Fruit fly (Drosophila melanogaster) whole organism, embryonic: ENCODE measurements around the gene CG13131.

Experiments used
- Ada2b ChIP-seq: fragments of 200-800 bp; sonication (Bioruptor generic); IDR thresholded peaks from 2 replicates; pipeline ENCODE4 v1.3.6; 2022; ENCODE audit warnings: missing biosample characterization, missing genetic modification characterization
- Atf-2 ChIP-seq: fragments of 200-800 bp; sonication (Bioruptor generic); optimal IDR thresholded peaks from 2 replicates; lab custom pipeline; 2016; ENCODE audit warnings: missing biosample characterization, missing genetic modification characterization
- Awh ChIP-seq: fragments of 200-800 bp; sonication (Bioruptor generic); IDR thresholded peaks from 2 replicates; pipeline ENCODE4, ENCODE4 v1.3.6; 2022; ENCODE audit warnings: missing biosample characterization, missing genetic modification characterization
- CG10431 ChIP-seq: fragments of 200-800 bp; sonication (Bioruptor generic); optimal IDR thresholded peaks from 3 replicates; lab custom pipeline; 2018; ENCODE audit warnings: missing biosample characterization, mild to moderate bottlenecking, missing genetic modification characterization
- CG12744 ChIP-seq: fragments of 200-800 bp; sonication (Bioruptor generic); optimal IDR thresholded peaks from 2 replicates; lab custom pipeline; 2016; ENCODE audit warnings: missing biosample characterization, missing genetic modification characterization
- CG13123 ChIP-seq: fragments of 200-800 bp; sonication (Bioruptor generic); optimal IDR thresholded peaks from 2 replicates; lab custom pipeline; 2016; ENCODE audit warnings: missing biosample characterization, missing genetic modification characterization
- CG14014 ChIP-seq: fragments of 200-800 bp; sonication (Bioruptor generic); IDR thresholded peaks from 2 replicates; pipeline ENCODE4 v1.3.6; 2022; ENCODE audit warnings: missing biosample characterization, missing genetic modification characterization
- CG15696 ChIP-seq: fragments of 200-800 bp; sonication (Bioruptor generic); optimal IDR thresholded peaks from 2 replicates; lab custom pipeline; 2019; ENCODE audit warnings: missing biosample characterization, mild to moderate bottlenecking, missing genetic modification characterization, moderate library complexity
- CG17568 ChIP-seq: fragments of 200-800 bp; sonication (Bioruptor generic); optimal IDR thresholded peaks from 2 replicates; lab custom pipeline; 2018; ENCODE audit warnings: missing biosample characterization, mild to moderate bottlenecking, missing genetic modification characterization, moderate library complexity
- CG17612 ChIP-seq: fragments of 200-800 bp; sonication (Bioruptor generic); IDR thresholded peaks from 2 replicates; pipeline ENCODE4 v1.3.6; 2022; ENCODE audit warnings: missing biosample characterization, missing genetic modification characterization
- CG2678 ChIP-seq: fragments of 200-800 bp; sonication (Bioruptor generic); optimal IDR thresholded peaks from 3 replicates; lab custom pipeline; 2019; ENCODE audit warnings: missing biosample characterization, mild to moderate bottlenecking, missing genetic modification characterization, moderate library complexity
- CG34224 ChIP-seq: fragments of 200-800 bp; sonication (Bioruptor generic); IDR thresholded peaks from 3 replicates; pipeline ENCODE4 v1.3.6; 2022; ENCODE audit warnings: missing biosample characterization, missing genetic modification characterization; ENCODE audit not compliant: partially characterized antibody
- CG3726 ChIP-seq: fragments of 200-800 bp; sonication (Bioruptor generic); IDR thresholded peaks from 3 replicates; pipeline ENCODE4, ENCODE4 v1.3.6; 2022; ENCODE audit warnings: missing biosample characterization, missing genetic modification characterization
- CG3838 ChIP-seq: fragments of 200-800 bp; sonication (Bioruptor generic); optimal IDR thresholded peaks from 3 replicates; lab custom pipeline; 2016; ENCODE audit warnings: missing biosample characterization, missing genetic modification characterization
- CG4328 ChIP-seq: fragments of 200-800 bp; sonication (Bioruptor generic); optimal IDR thresholded peaks from 3 replicates; lab custom pipeline; 2017; ENCODE audit warnings: missing biosample characterization, missing genetic modification reagents, missing genetic modification characterization
- CG4617 ChIP-seq: fragments of 200-800 bp; sonication (Bioruptor generic); optimal IDR thresholded peaks from 3 replicates; lab custom pipeline; 2016; ENCODE audit warnings: missing biosample characterization, missing genetic modification characterization, borderline replicate concordance
- CG6272 ChIP-seq: fragments of 200-800 bp; sonication (Bioruptor generic); IDR thresholded peaks from 2 replicates; pipeline ENCODE4 v1.3.6; 2022; ENCODE audit warnings: missing biosample characterization, missing genetic modification characterization
- CG7987 ChIP-seq: fragments of 200-800 bp; sonication (Bioruptor generic); optimal IDR thresholded peaks from 2 replicates; lab custom pipeline; 2018; ENCODE audit warnings: missing biosample characterization, mild to moderate bottlenecking, missing genetic modification characterization, moderate library complexity
- CG8281 ChIP-seq: fragments of 200-800 bp; sonication (Bioruptor generic); optimal IDR thresholded peaks from 2 replicates; lab custom pipeline; 2018; ENCODE audit warnings: missing biosample characterization, mild to moderate bottlenecking, missing genetic modification characterization, moderate library complexity
- CG9817 ChIP-seq: fragments of 200-800 bp; sonication (Bioruptor generic); optimal IDR thresholded peaks from 2 replicates; lab custom pipeline; 2018; ENCODE audit warnings: missing biosample characterization, mild to moderate bottlenecking, missing genetic modification characterization, moderate library complexity
- Camta ChIP-seq: fragments of 200-800 bp; sonication (Bioruptor generic); optimal IDR thresholded peaks from 2 replicates; lab custom pipeline; 2016; ENCODE audit warnings: missing biosample characterization, missing genetic modification characterization
- Chrac-16 ChIP-seq: fragments of 200-800 bp; sonication (Bioruptor generic); optimal IDR thresholded peaks from 3 replicates; lab custom pipeline; 2016; ENCODE audit warnings: missing biosample characterization, missing genetic modification characterization
- CoRest ChIP-seq: fragments of 200-800 bp; sonication (Bioruptor generic); optimal IDR thresholded peaks from 3 replicates; lab custom pipeline; 2018; ENCODE audit warnings: missing biosample characterization, mild to moderate bottlenecking, missing genetic modification characterization, moderate library complexity
- Doc2 ChIP-seq: fragments of 200-800 bp; sonication (Bioruptor generic); IDR thresholded peaks from 2 replicates; pipeline ENCODE4 v1.3.6; 2022; ENCODE audit warnings: missing biosample characterization, missing genetic modification characterization
- E2f1 ChIP-seq: fragments of 200-800 bp; sonication (Bioruptor generic); IDR thresholded peaks from 2 replicates; pipeline ENCODE4 v1.3.6; 2022; ENCODE audit warnings: missing biosample characterization, missing genetic modification characterization
- E2f2 ChIP-seq: fragments of 200-800 bp; sonication (Bioruptor generic); IDR thresholded peaks from 2 replicates; pipeline ENCODE4 v1.3.6; 2022; ENCODE audit warnings: missing biosample characterization, missing genetic modification characterization
- HLH3B ChIP-seq: fragments of 200-800 bp; sonication (Bioruptor generic); IDR thresholded peaks from 2 replicates; pipeline ENCODE4 v1.3.6; 2022; ENCODE audit warnings: missing biosample characterization, missing genetic modification characterization
- HmgD ChIP-seq: fragments of 200-800 bp; sonication (Bioruptor generic); optimal IDR thresholded peaks from 3 replicates; lab custom pipeline; 2016; ENCODE audit warnings: missing biosample characterization, missing genetic modification characterization
- HmgZ ChIP-seq: fragments of 200-800 bp; sonication (Bioruptor generic); optimal IDR thresholded peaks from 2 replicates; lab custom pipeline; 2018; ENCODE audit warnings: missing biosample characterization, mild to moderate bottlenecking, missing genetic modification characterization
- Hsf ChIP-seq: fragments of 200-800 bp; sonication (Bioruptor generic); optimal IDR thresholded peaks from 3 replicates; lab custom pipeline; 2016; ENCODE audit warnings: missing biosample characterization, missing genetic modification characterization
- Lim3 ChIP-seq: fragments of 200-800 bp; sonication (Bioruptor generic); IDR thresholded peaks from 2 replicates; pipeline ENCODE4 v1.3.6; 2022; ENCODE audit warnings: missing biosample characterization, missing genetic modification characterization
- ash1 ChIP-seq: fragments of 200-800 bp; sonication (Bioruptor generic); optimal IDR thresholded peaks from 2 replicates; lab custom pipeline; 2018; ENCODE audit warnings: missing biosample characterization, mild to moderate bottlenecking, missing genetic modification characterization
- ato ChIP-seq: fragments of 200-800 bp; sonication (Bioruptor generic); IDR thresholded peaks from 2 replicates; pipeline ENCODE4 v1.3.6; 2022; ENCODE audit warnings: missing biosample characterization, missing genetic modification characterization; ENCODE audit not compliant: partially characterized antibody
- br ChIP-seq: fragments of >200 bp; optimal IDR thresholded peaks from 2 replicates; lab custom pipeline; 2017
- dan ChIP-seq: fragments of 200-800 bp; sonication (Bioruptor generic); IDR thresholded peaks from 2 replicates; pipeline ENCODE4 v1.3.6; 2022; ENCODE audit warnings: missing biosample characterization, missing genetic modification characterization
- exex ChIP-seq: fragments of 200-800 bp; sonication (Bioruptor generic); optimal IDR thresholded peaks from 4 replicates; lab custom pipeline; 2018; ENCODE audit warnings: missing biosample characterization, mild to moderate bottlenecking, missing genetic modification characterization, moderate library complexity
- gem ChIP-seq: fragments of 200-800 bp; sonication (Bioruptor generic); optimal IDR thresholded peaks from 2 replicates; lab custom pipeline; 2019; ENCODE audit warnings: missing biosample characterization, mild to moderate bottlenecking, missing genetic modification characterization, moderate library complexity
- gt ChIP-seq: fragments of 200-800 bp; sonication (Bioruptor generic); IDR thresholded peaks from 2 replicates; pipeline ENCODE4 v1.3.6; 2022; ENCODE audit warnings: missing biosample characterization, missing genetic modification characterization
- kay ChIP-seq: fragments of 200-800 bp; sonication (Bioruptor generic); optimal IDR thresholded peaks from 2 replicates; lab custom pipeline; 2016; ENCODE audit warnings: missing biosample characterization, missing genetic modification characterization
- lov ChIP-seq, 2 experiments: fragments of 200-800 bp in 1 of 2; fragments of >200 bp in 1 of 2; sonication (Bioruptor generic) in 1 of 2; IDR thresholded peaks in 1 of 2; optimal IDR thresholded peaks in 1 of 2; 2 replicates in 1 of 2; 3 replicates in 1 of 2; pipeline versions ENCODE4 v1.3.6 to Lab custom; 2017 to 2022; ENCODE audit warnings: missing biosample characterization in 1 of 2, missing genetic modification characterization in 1 of 2
- mam ChIP-seq: fragments of 200-800 bp; sonication (Bioruptor generic); optimal IDR thresholded peaks from 3 replicates; lab custom pipeline; 2016; ENCODE audit warnings: missing biosample characterization, missing genetic modification characterization
- odd ChIP-seq: fragments of 200-800 bp; sonication (Bioruptor generic); optimal IDR thresholded peaks from 2 replicates; lab custom pipeline; 2017; ENCODE audit warnings: missing biosample characterization, mild to moderate bottlenecking, missing genetic modification characterization
- pita ChIP-seq: fragments of 200-800 bp; sonication (Bioruptor generic); optimal IDR thresholded peaks from 2 replicates; lab custom pipeline; 2017; ENCODE audit warnings: missing biosample characterization, mild to moderate bottlenecking, missing genetic modification characterization
- pros ChIP-seq: fragments of 200-800 bp; sonication (Bioruptor generic); optimal IDR thresholded peaks from 3 replicates; lab custom pipeline; 2019; ENCODE audit warnings: missing biosample characterization, mild to moderate bottlenecking, missing genetic modification characterization, moderate library complexity
- pzg ChIP-seq: fragments of 200-800 bp; sonication (Bioruptor generic); optimal IDR thresholded peaks from 3 replicates; lab custom pipeline; 2018; ENCODE audit warnings: missing biosample characterization, mild to moderate bottlenecking, missing genetic modification characterization, moderate library complexity
- shn ChIP-seq: fragments of 200-800 bp; sonication (Bioruptor generic); optimal IDR thresholded peaks from 3 replicates; lab custom pipeline; 2016; ENCODE audit warnings: missing biosample characterization, missing genetic modification characterization
- sqz ChIP-seq: fragments of 200-800 bp; sonication (Bioruptor generic); optimal IDR thresholded peaks from 3 replicates; lab custom pipeline; 2018; ENCODE audit warnings: missing biosample characterization, mild to moderate bottlenecking, missing genetic modification characterization
- stc ChIP-seq: fragments of 200-800 bp; sonication (Bioruptor generic); IDR thresholded peaks from 2 replicates; pipeline ENCODE4 v1.3.6; 2022; ENCODE audit warnings: missing biosample characterization, missing genetic modification characterization
- tin ChIP-seq: fragments of 200-800 bp; sonication (Bioruptor generic); optimal IDR thresholded peaks from 3 replicates; lab custom pipeline; 2016; ENCODE audit warnings: missing biosample characterization, missing genetic modification characterization
- twi ChIP-seq: fragments of 200-800 bp; optimal IDR thresholded peaks from 2 replicates; lab custom pipeline; 2019; ENCODE audit warnings: missing biosample characterization, mild to moderate bottlenecking, missing genetic modification characterization, moderate library complexity
- tx ChIP-seq: fragments of 200-800 bp; sonication (Bioruptor generic); optimal IDR thresholded peaks from 2 replicates; lab custom pipeline; 2016; ENCODE audit warnings: missing biosample characterization, missing genetic modification characterization
- usp ChIP-seq: fragments of >200 bp; optimal IDR thresholded peaks from 2 replicates; lab custom pipeline; 2017; ENCODE audit warnings: missing biosample characterization, missing genetic modification characterization

CG13131 gene

dm6 chr2L:10057236-10057635, 40.0 kb upstream of the CG13131 start (continued):
- peak; percentile 64 for TF ChIP-seq CG2678 (tag; lab: Kevin White, UChicago)
- TF ChIP-seq HmgZ (tag; lab: Kevin White, UChicago): no peak
- TF ChIP-seq Hsf (GFP tag; lab: Kevin White, UChicago): peak; percentile 82
- TF ChIP-seq shn: peak; percentile 65
- peak; percentile 85 for TF ChIP-seq HLH3B (GFP tag; lab: Robert Waterston, UW)
- no peak for TF ChIP-seq CG9817
- TF ChIP-seq Doc2 (GFP tag; lab: Robert Waterston, UW): no peak
- peak; percentile 43 for TF ChIP-seq CG8281
- TF ChIP-seq CG14014 (GFP tag; lab: Robert Waterston, UW): peak; percentile 66
- TF ChIP-seq ato: no peak
- no peak for TF ChIP-seq odd (GFP tag; lab: Kevin White, UChicago)
- TF ChIP-seq CG17568 (GFP tag; lab: Kevin White, UChicago): no peak
- peak; percentile 71 for TF ChIP-seq Camta (GFP tag; lab: Kevin White, UChicago)
- peak; percentile 51; the same call in 1 of the 2 replicates for TF ChIP-seq CG17612 (GFP tag; lab: Robert Waterston, UW)
- no peak for TF ChIP-seq HmgD (GFP tag; lab: Kevin White, UChicago)
- TF ChIP-seq tx: peak; percentile 66
- TF ChIP-seq Lim3 (GFP tag; lab: Robert Waterston, UW): no peak
- peak; percentile 58 for TF ChIP-seq mam (GFP tag; lab: Kevin White, UChicago)
- TF ChIP-seq E2f1 (GFP tag; lab: Robert Waterston, UW): peak; percentile 77
- peak; percentile 74 for TF ChIP-seq gt (GFP tag; lab: Robert Waterston, UW)
- no peak for TF ChIP-seq CG7987 (GFP tag; lab: Kevin White, UChicago)
- TF ChIP-seq Awh: peak; percentile 88
- peak; percentile 21 for TF ChIP-seq CG4617
- TF ChIP-seq CG3726 (GFP tag; lab: Robert Waterston, UW): peak; percentile 81; the same call in 2 of the 3 replicates
- peak; percentile 12 for TF ChIP-seq CoRest (tag; lab: Kevin White, UChicago)
- TF ChIP-seq tin: peak; percentile 71
- TF ChIP-seq CG4328 (GFP tag; lab: Kevin White, UChicago): no peak
- TF ChIP-seq twi (tag; lab: Kevin White, UChicago): no peak
- peak; percentile 82 for TF ChIP-seq CG6272 (GFP tag; lab: Robert Waterston, UW)
- no peak for TF ChIP-seq usp (GFP tag; lab: Kevin White, UChicago)
- TF ChIP-seq CG10431 (GFP tag; lab: Kevin White, UChicago): no peak
- TF ChIP-seq CG13123 (GFP tag; lab: Kevin White, UChicago): peak; percentile 32
- TF ChIP-seq Atf-2 (GFP tag; lab: Kevin White, UChicago): peak; percentile 71
- TF ChIP-seq lov (optimal IDR thresholded peaks at IDR 0.05; lab: Kevin White, UChicago): no peak
- TF ChIP-seq lov (GFP tag; IDR thresholded peaks at IDR 0.05; lab: Robert Waterston, UW): peak; percentile 94
- peak; percentile 76 for TF ChIP-seq Chrac-16 (GFP tag; lab: Kevin White, UChicago)
- no peak for TF ChIP-seq br (lab: Kevin White, UChicago)
- TF ChIP-seq pros: no peak
- no peak for TF ChIP-seq pzg (GFP tag; lab: Kevin White, UChicago)
- TF ChIP-seq sqz: peak; percentile 59
- TF ChIP-seq CG12744 (GFP tag; lab: Kevin White, UChicago): peak; percentile 31
- no peak for TF ChIP-seq E2f2
- no peak for TF ChIP-seq kay
- peak; percentile 77 for TF ChIP-seq CG15696 (tag; lab: Kevin White, UChicago)
- TF ChIP-seq Ada2b (GFP tag; lab: Robert Waterston, UW): peak; percentile 76
- no peak for TF ChIP-seq pita (GFP tag; lab: Kevin White, UChicago)
- TF ChIP-seq CG3838: no peak
- TF ChIP-seq dan (GFP tag; lab: Robert Waterston, UW): peak; percentile 82; the same call in 1 of the 2 replicates
- TF ChIP-seq gem (tag; lab: Kevin White, UChicago): peak; percentile 79
- TF ChIP-seq CG34224 (GFP tag; lab: Robert Waterston, UW): no peak
- no peak for TF ChIP-seq exex (tag; lab: Kevin White, UChicago)
- peak; percentile 71 for TF ChIP-seq stc (GFP tag; lab: Robert Waterston, UW)
- no peak for TF ChIP-seq ash1 (GFP tag; lab: Kevin White, UChicago)
